Worm (Caenorhabditis elegans) whole organism, L2 larva: ENCODE results near the gene srbc-36.

Experiments
- C34F6.9 ChIP-seq: fragments of 150-350 bp; optimal IDR thresholded peaks from 2 replicates; lab custom pipeline; 2014; ENCODE audit warnings: missing biosample characterization, missing genetic modification characterization
- F13H6.1 ChIP-seq: sonication (generic microtip); optimal IDR thresholded peaks from 2 replicates; lab custom pipeline; 2016; ENCODE audit warnings: missing genetic modification characterization, missing compliant biosample characterization
- R02D3.7 ChIP-seq: fragments of 150-350 bp; optimal IDR thresholded peaks from 2 replicates; lab custom pipeline; 2014; ENCODE audit warnings: missing biosample characterization, missing genetic modification characterization
- ZK546.5 ChIP-seq: sonication (generic microtip); optimal IDR thresholded peaks from 2 replicates; lab custom pipeline; 2017; ENCODE audit warnings: missing biosample characterization, missing genetic modification characterization
- alr-1 ChIP-seq: fragments of 150-350 bp; optimal IDR thresholded peaks from 2 replicates; lab custom pipeline; 2014; ENCODE audit warnings: missing biosample characterization, missing genetic modification characterization
- aly-2 ChIP-seq: fragments of 150-350 bp; optimal IDR thresholded peaks from 2 replicates; lab custom pipeline; 2014; ENCODE audit warnings: missing biosample characterization, missing genetic modification characterization
- ama-1 ChIP-seq: fragments of 150-350 bp; optimal IDR thresholded peaks from 2 replicates; lab custom pipeline; 2018; ENCODE audit warnings: inconsistent platforms
- blmp-1 ChIP-seq: sonication (generic microtip); optimal IDR thresholded peaks from 2 replicates; lab custom pipeline; 2017; ENCODE audit warnings: missing genetic modification characterization, mild to moderate bottlenecking, missing compliant biosample characterization, antibody characterized with exemption, moderate library complexity; ENCODE audit not compliant: insufficient read depth
- dmd-4 ChIP-seq: sonication (generic microtip); optimal IDR thresholded peaks from 2 replicates; lab custom pipeline; 2017; ENCODE audit warnings: missing biosample characterization, missing genetic modification characterization
- egl-27 ChIP-seq: sonication (generic microtip); optimal IDR thresholded peaks from 3 replicates; lab custom pipeline; 2017; ENCODE audit warnings: missing biosample characterization, missing genetic modification reagents, missing genetic modification characterization
- elt-1 ChIP-seq: fragments of 150-350 bp; optimal IDR thresholded peaks from 2 replicates; lab custom pipeline; 2014; ENCODE audit warnings: missing biosample characterization, missing genetic modification characterization
- fos-1 ChIP-seq: fragments of 150-350 bp; optimal IDR thresholded peaks from 2 replicates; lab custom pipeline; 2014; ENCODE audit warnings: missing biosample characterization, missing genetic modification characterization
- lin-13 ChIP-seq: fragments of 150-350 bp; optimal IDR thresholded peaks from 2 replicates; lab custom pipeline; 2014; ENCODE audit warnings: missing biosample characterization, missing genetic modification reagents, missing genetic modification characterization
- lsy-2 ChIP-seq, 2 experiments: fragments of 150-350 bp in 1 of 2; sonication (generic microtip) in 1 of 2; optimal IDR thresholded peaks; 2 replicates each; lab custom pipeline; 2014 to 2017; ENCODE audit warnings: missing biosample characterization in 2 of 2, missing genetic modification characterization in 2 of 2
- mab-5 ChIP-seq: fragments of 150-350 bp; optimal IDR thresholded peaks from 2 replicates; lab custom pipeline; 2014; ENCODE audit warnings: missing biosample characterization, missing genetic modification characterization
- mbf-1 ChIP-seq: sonication (generic microtip); optimal IDR thresholded peaks from 2 replicates; lab custom pipeline; 2017; ENCODE audit warnings: missing biosample characterization, missing genetic modification characterization
- nhr-10 ChIP-seq: sonication (generic microtip); optimal IDR thresholded peaks from 2 replicates; lab custom pipeline; 2017; ENCODE audit warnings: missing biosample characterization, missing genetic modification characterization
- nhr-12 ChIP-seq: fragments of 150-350 bp; optimal IDR thresholded peaks from 2 replicates; lab custom pipeline; 2014; ENCODE audit warnings: missing biosample characterization, missing genetic modification characterization
- nhr-21 ChIP-seq: fragments of 150-350 bp; optimal IDR thresholded peaks from 2 replicates; lab custom pipeline; 2014; ENCODE audit warnings: missing biosample characterization, missing genetic modification characterization
- nhr-23 ChIP-seq: fragments of 150-350 bp; optimal IDR thresholded peaks from 2 replicates; lab custom pipeline; 2014; ENCODE audit warnings: missing biosample characterization, missing genetic modification reagents, missing genetic modification characterization
- nhr-237 ChIP-seq: fragments of 150-350 bp; optimal IDR thresholded peaks from 2 replicates; lab custom pipeline; 2014; ENCODE audit warnings: missing biosample characterization, missing genetic modification characterization
- nhr-25 ChIP-seq: fragments of 150-350 bp; sonication (generic microtip); optimal IDR thresholded peaks from 3 replicates; lab custom pipeline; 2014; ENCODE audit warnings: missing biosample characterization, missing genetic modification characterization
- nhr-6 ChIP-seq: fragments of 150-350 bp; optimal IDR thresholded peaks from 2 replicates; lab custom pipeline; 2014; ENCODE audit warnings: missing biosample characterization, missing genetic modification characterization
- peb-1 ChIP-seq: fragments of 150-350 bp; optimal IDR thresholded peaks from 2 replicates; lab custom pipeline; 2014; ENCODE audit warnings: missing biosample characterization, missing genetic modification characterization
- sem-4 ChIP-seq: fragments of 150-350 bp; optimal IDR thresholded peaks from 2 replicates; lab custom pipeline; 2014; ENCODE audit warnings: missing biosample characterization, missing genetic modification reagents, missing genetic modification characterization
- skn-1 ChIP-seq: sonication (generic microtip); optimal IDR thresholded peaks from 2 replicates; lab custom pipeline; 2017; ENCODE audit warnings: missing biosample characterization, missing genetic modification characterization
- sma-3 ChIP-seq: sonication (generic microtip); optimal IDR thresholded peaks from 2 replicates; lab custom pipeline; 2016; ENCODE audit warnings: missing genetic modification reagents, missing genetic modification characterization, missing compliant biosample characterization
- snpc-4 ChIP-seq: fragments of 150-350 bp; optimal IDR thresholded peaks from 2 replicates; lab custom pipeline; 2014; ENCODE audit warnings: missing biosample characterization, missing genetic modification characterization
- unc-39 ChIP-seq: fragments of 150-350 bp; optimal IDR thresholded peaks from 2 replicates; lab custom pipeline; 2014; ENCODE audit warnings: missing biosample characterization, missing genetic modification characterization
- unc-55 ChIP-seq: fragments of 150-350 bp; sonication (generic microtip); optimal IDR thresholded peaks from 3 replicates; lab custom pipeline; 2014; ENCODE audit warnings: missing biosample characterization, missing genetic modification reagents, missing genetic modification characterization
- unc-62 ChIP-seq: fragments of 150-350 bp; optimal IDR thresholded peaks from 2 replicates; lab custom pipeline; 2014; ENCODE audit warnings: missing biosample characterization, missing genetic modification reagents, missing genetic modification characterization
- zag-1 ChIP-seq: fragments of 150-350 bp; optimal IDR thresholded peaks from 2 replicates; lab custom pipeline; 2014; ENCODE audit warnings: missing biosample characterization, missing genetic modification characterization
- ztf-1 ChIP-seq: fragments of 200-800 bp; sonication (Bioruptor generic); conservative IDR thresholded peaks from 2 replicates; pipeline ENCODE4 v1.3.6; 2022; ENCODE audit warnings: missing genetic modification characterization, missing compliant biosample characterization
- ztf-4 ChIP-seq: fragments of 150-350 bp; optimal IDR thresholded peaks from 2 replicates; lab custom pipeline; 2014; ENCODE audit warnings: missing biosample characterization, missing genetic modification characterization

Gene srbc-36

ce11 chrV:3455135-3455747 is 35.1 kb downstream of the srbc-36 start:
- TF ChIP-seq blmp-1 (tag; lab: Kevin White, UChicago), result no peak
- no peak for TF ChIP-seq F13H6.1
- no peak for TF ChIP-seq unc-55 (GFP tag; lab: Kevin White, UChicago)
- TF ChIP-seq skn-1, result no peak
- TF ChIP-seq mab-5 (tag; lab: Kevin White, UChicago), result no peak
- TF ChIP-seq unc-62 (GFP tag; lab: Kevin White, UChicago), result no peak
- TF ChIP-seq R02D3.7 (tag; lab: Kevin White, UChicago), result no peak
- no peak for TF ChIP-seq snpc-4 (tag; lab: Kevin White, UChicago)
- no peak for TF ChIP-seq ztf-4 (tag; lab: Kevin White, UChicago)
- TF ChIP-seq nhr-21 (tag; lab: Kevin White, UChicago), result no peak
- TF ChIP-seq nhr-6 (tag; lab: Kevin White, UChicago), result no peak
- no peak for TF ChIP-seq C34F6.9 (tag; lab: Kevin White, UChicago)
- no peak for TF ChIP-seq unc-39 (tag; lab: Kevin White, UChicago)
- no peak for TF ChIP-seq aly-2 (tag; lab: Kevin White, UChicago)
- no peak for TF ChIP-seq fos-1 (tag; lab: Kevin White, UChicago)
- no peak for TF ChIP-seq sem-4 (tag; lab: Kevin White, UChicago)

- no peak for TF ChIP-seq aly-2 (tag; lab: Kevin White, UChicago)
- no peak for TF ChIP-seq egl-27 (tag; lab: Kevin White, UChicago)
- TF ChIP-seq sma-3 (GFP tag; lab: Kevin White, UChicago), result no peak
- no peak for TF ChIP-seq elt-1
- TF ChIP-seq lsy-2 (tag; optimal IDR thresholded peaks at IDR 0.05; lab: Kevin White, UChicago), result no peak
- no peak for TF ChIP-seq zag-1 (tag; lab: Kevin White, UChicago)
- TF ChIP-seq nhr-237 (tag; lab: Kevin White, UChicago), result no peak
- no peak for TF ChIP-seq dmd-4 (tag; lab: Kevin White, UChicago)
- TF ChIP-seq fos-1 (tag; lab: Kevin White, UChicago), result no peak
- TF ChIP-seq nhr-10 (tag; lab: Kevin White, UChicago), result no peak
- no peak for TF ChIP-seq alr-1 (tag; lab: Kevin White, UChicago)
- TF ChIP-seq nhr-25 (tag; lab: Kevin White, UChicago), result no peak
Measured at ce11 chrV:3454620-3455019, 35.7 kb downstream of the srbc-36 start.

ce11 chrV:3452489-3452888 is 37.8 kb downstream of the srbc-36 start:
- no peak for TF ChIP-seq skn-1
- no peak for TF ChIP-seq ztf-4 (tag; lab: Kevin White, UChicago)
- no peak for TF ChIP-seq peb-1 (tag; lab: Kevin White, UChicago)
- no peak for TF ChIP-seq ZK546.5 (tag; lab: Kevin White, UChicago)
- TF ChIP-seq alr-1 (tag; lab: Kevin White, UChicago), result no peak
- TF ChIP-seq R02D3.7 (tag; lab: Kevin White, UChicago), result no peak

- no peak for TF ChIP-seq sem-4 (tag; lab: Kevin White, UChicago)
- TF ChIP-seq snpc-4 (tag; lab: Kevin White, UChicago), result no peak
- no peak for TF ChIP-seq ZK546.5 (tag; lab: Kevin White, UChicago)
- no peak for TF ChIP-seq nhr-12 (tag; lab: Kevin White, UChicago)
Measured at ce11 chrV:3451646-3452045, 38.7 kb downstream of the srbc-36 start.

- TF ChIP-seq dmd-4 (tag; lab: Kevin White, UChicago), result no peak
- TF ChIP-seq lin-13 (GFP tag; lab: Kevin White, UChicago), result no peak
- no peak for TF ChIP-seq elt-1
- TF ChIP-seq nhr-237 (tag; lab: Kevin White, UChicago), result no peak
- no peak for TF ChIP-seq nhr-21 (tag; lab: Kevin White, UChicago)
- TF ChIP-seq nhr-23 (tag; lab: Kevin White, UChicago), result no peak
- TF ChIP-seq nhr-25 (tag; lab: Kevin White, UChicago), result no peak
- no peak for TF ChIP-seq ama-1 (lab: Kevin White, UChicago)
- TF ChIP-seq mbf-1, result no peak
- no peak for TF ChIP-seq mab-5 (tag; lab: Kevin White, UChicago)
- TF ChIP-seq ztf-1 (GFP tag; lab: Robert Waterston, UW), result no peak
- no peak for TF ChIP-seq zag-1 (tag; lab: Kevin White, UChicago)
- no peak for TF ChIP-seq ztf-4 (tag; lab: Kevin White, UChicago)
- TF ChIP-seq nhr-6 (tag; lab: Kevin White, UChicago), result no peak
- TF ChIP-seq unc-39 (tag; lab: Kevin White, UChicago), result no peak
Measured at ce11 chrV:3450351-3450750, 40.0 kb downstream of the srbc-36 start.
